Fruit fly (Drosophila melanogaster): ENCODE measurements around the gene mip130.
A peak's percentile ranks its signal among the peaks of the same experiment; 100 is the strongest.

mip130 gene

DNA sequence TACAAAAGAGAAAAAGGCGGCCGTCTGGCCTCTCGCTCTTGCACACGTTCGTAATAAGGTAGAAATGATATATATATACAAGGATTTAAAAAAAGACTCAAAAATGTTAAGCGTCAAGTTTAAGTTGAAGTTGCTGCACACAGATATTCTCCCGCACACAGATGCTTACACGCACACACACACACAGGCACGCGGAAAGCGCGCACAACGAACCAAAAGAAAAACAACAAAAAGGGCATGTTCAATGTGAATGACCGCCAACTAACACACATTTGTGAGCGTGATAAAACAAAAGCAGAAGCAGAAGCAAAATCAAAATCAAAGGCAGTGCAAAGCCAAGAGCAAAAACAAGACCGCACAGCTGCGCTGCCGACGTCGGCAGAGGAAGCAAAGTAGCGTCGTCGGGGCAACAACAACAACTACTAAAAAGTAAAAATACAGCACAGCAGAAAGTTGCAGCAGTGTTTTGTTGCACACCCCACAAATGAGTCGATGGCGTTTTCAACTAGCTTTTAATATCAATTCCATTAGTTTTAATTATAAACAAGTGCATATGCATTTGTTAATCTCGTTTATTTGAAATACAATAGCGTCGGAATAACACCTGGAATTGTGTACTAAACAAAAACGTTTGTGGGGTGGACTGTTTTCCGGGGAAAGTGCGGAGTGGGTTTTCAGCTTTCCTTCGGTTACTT lies 39.3 kb downstream of the mip130 start (continued):
- TF ChIP-seq hbn (GFP tag; IDR thresholded peaks at IDR 0.05; ENCODE audit: partially characterized antibody) (no peak), Nf-YB (GFP tag; optimal IDR thresholded peaks at IDR 0.05) (peak; percentile 87), CG3163 (GFP tag; optimal IDR thresholded peaks at IDR 0.05) (no peak), NfI (GFP tag; optimal IDR thresholded peaks at IDR 0.05) (peak; percentile 95), Hr78 (GFP tag; optimal IDR thresholded peaks at IDR 0.05) (peak in 1 of 2 experiments; percentile 92), dm (GFP tag; optimal IDR thresholded peaks at IDR 0.05) (peak; percentile 90), sug (tag; optimal IDR thresholded peaks at IDR 0.05) (peak; percentile 73), CG15479 (GFP tag; optimal IDR thresholded peaks at IDR 0.05) (peak; percentile 61), tna (GFP tag; IDR thresholded peaks at IDR 0.05; ENCODE audit: partially characterized antibody) (no peak), cas (GFP tag; IDR thresholded peaks at IDR 0.05) (peak; percentile 73), Xbp1 (GFP tag; optimal IDR thresholded peaks at IDR 0.05) (peak; percentile 96), chinmo (GFP tag; IDR thresholded peaks at IDR 0.05; ENCODE audit: partially characterized antibody) (peak; percentile 79; the same call in 2 of the 4 replicates), Ets65A (GFP tag) (peak; percentile 98), CG6689 (GFP tag; IDR thresholded peaks at IDR 0.05) (peak; percentile 97), fd96Cb (tag; optimal IDR thresholded peaks at IDR 0.05) (peak; percentile 98), Kr (GFP tag; optimal IDR thresholded peaks at IDR 0.05) (peak; percentile 78), Blimp-1 (GFP tag; optimal IDR thresholded peaks at IDR 0.05) (peak; percentile 98), CG1603 (tag; optimal IDR thresholded peaks at IDR 0.05) (peak; percentile 98), CG7745 (tag; optimal IDR thresholded peaks at IDR 0.05) (peak; percentile 89), phol (tag; optimal IDR thresholded peaks at IDR 0.05) (peak; percentile 97), dan (GFP tag; IDR thresholded peaks at IDR 0.05) (peak; percentile 85), MTF-1 (GFP tag; optimal IDR thresholded peaks at IDR 0.05; ENCODE audit: borderline replicate concordance) (peak; percentile 95), CG31388 (GFP tag; optimal IDR thresholded peaks at IDR 0.05) (peak; percentile 85), cwo (GFP tag; optimal IDR thresholded peaks at IDR 0.05) (peak; percentile 86), sr (GFP tag; IDR thresholded peaks at IDR 0.05) (peak; percentile 87), slou (GFP tag; optimal IDR thresholded peaks at IDR 0.05) (peak; percentile 75), CG12219 (GFP tag; optimal IDR thresholded peaks at IDR 0.05) (peak; percentile 98), CG2129 (GFP tag; IDR thresholded peaks at IDR 0.05; ENCODE audit: partially characterized antibody) (no peak), CG6765 (GFP tag; optimal IDR thresholded peaks at IDR 0.05) (peak; percentile 64), Drgx (GFP tag; IDR thresholded peaks at IDR 0.05) (peak; percentile 98), Poxn (GFP tag; IDR thresholded peaks at IDR 0.05) (peak; percentile 10; the same call in 1 of the 2 replicates), Ptx1 (GFP tag; IDR thresholded peaks at IDR 0.05) (peak; percentile 93), CG43689 (GFP tag; IDR thresholded peaks at IDR 0.05) (peak; percentile 87), Eip74EF (GFP tag; optimal IDR thresholded peaks at IDR 0.05) (peak in 1 of 2 experiments; percentile 96), ken (GFP tag; IDR thresholded peaks at IDR 0.05) (peak; percentile 98), CG14014 (GFP tag; IDR thresholded peaks at IDR 0.05) (peak; percentile 90), ems (GFP tag; optimal IDR thresholded peaks at IDR 0.05) (peak; percentile 95), Dfd (GFP tag; optimal IDR thresholded peaks at IDR 0.05) (no peak), chm (GFP tag; IDR thresholded peaks at IDR 0.05) (peak; percentile 95), ac (GFP tag; optimal IDR thresholded peaks at IDR 0.05) (peak; percentile 95), fd64A (GFP tag; optimal IDR thresholded peaks at IDR 0.05) (peak; percentile 98), Lhr (GFP tag; optimal IDR thresholded peaks at IDR 0.05) (peak; percentile 96), Oaz (GFP tag; IDR thresholded peaks at IDR 0.05) (peak; percentile 74), knrl (GFP tag; IDR thresholded peaks at IDR 0.05; ENCODE audit: partially characterized antibody) (no peak), CG6272 (GFP tag; IDR thresholded peaks at IDR 0.05) (peak; percentile 90), CG13287 (GFP tag; IDR thresholded peaks at IDR 0.05; ENCODE audit: partially characterized antibody) (no peak), stc (GFP tag; IDR thresholded peaks at IDR 0.05) (peak; percentile 96), BEAF-32 (GFP tag; optimal IDR thresholded peaks at IDR 0.05) (peak; percentile 7)
